Worm (Caenorhabditis elegans): Measurements from ENCODE around the gene ets-8.

DNA sequence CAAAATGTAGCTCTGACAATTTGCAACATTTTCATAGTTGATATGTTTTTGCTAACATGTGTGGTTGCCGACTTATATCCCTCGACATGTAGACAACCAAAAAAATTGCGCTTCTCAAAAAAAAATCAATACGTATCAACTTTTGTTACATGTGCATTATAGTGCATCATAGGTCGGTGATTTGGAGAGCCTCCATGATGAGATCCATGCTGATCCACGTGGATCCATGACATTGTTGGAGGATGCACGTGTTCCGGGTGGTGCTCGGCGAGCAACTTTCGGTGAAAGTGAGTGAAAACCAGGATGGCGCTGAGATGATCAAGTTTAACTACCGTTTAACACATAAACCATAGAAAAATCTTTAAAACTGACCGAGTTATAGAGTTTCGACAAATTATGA is 49.3 kb downstream of the ets-8 start:
- no peak for TF ChIP-seq snpc-4 (tag; optimal IDR thresholded peaks at IDR 0.05)
- no peak for TF ChIP-seq nhr-11 (tag; optimal IDR thresholded peaks at IDR 0.05)
